Worm (Caenorhabditis elegans): ENCODE results near the gene F28C6.8.

Gene F28C6.8

ce11 chrII:8590684-8591083 lies 16.0 kb upstream of the F28C6.8 start, which contains the start of gene aptf-4:
TSS of gene aptf-4 (plus strand) at chrII:8590984.
- no peak for TF ChIP-seq ceh-6 (GFP tag; optimal IDR thresholded peaks at IDR 0.05)
- no peak for TF ChIP-seq sdc-2 (tag; optimal IDR thresholded peaks at IDR 0.05)
- no peak for TF ChIP-seq ama-1 (optimal IDR thresholded peaks at IDR 0.05)
- TF ChIP-seq ceh-2 (tag; optimal IDR thresholded peaks at IDR 0.05), result no peak
- TF ChIP-seq unc-55 (GFP tag; optimal IDR thresholded peaks at IDR 0.05), result no peak

DNA sequence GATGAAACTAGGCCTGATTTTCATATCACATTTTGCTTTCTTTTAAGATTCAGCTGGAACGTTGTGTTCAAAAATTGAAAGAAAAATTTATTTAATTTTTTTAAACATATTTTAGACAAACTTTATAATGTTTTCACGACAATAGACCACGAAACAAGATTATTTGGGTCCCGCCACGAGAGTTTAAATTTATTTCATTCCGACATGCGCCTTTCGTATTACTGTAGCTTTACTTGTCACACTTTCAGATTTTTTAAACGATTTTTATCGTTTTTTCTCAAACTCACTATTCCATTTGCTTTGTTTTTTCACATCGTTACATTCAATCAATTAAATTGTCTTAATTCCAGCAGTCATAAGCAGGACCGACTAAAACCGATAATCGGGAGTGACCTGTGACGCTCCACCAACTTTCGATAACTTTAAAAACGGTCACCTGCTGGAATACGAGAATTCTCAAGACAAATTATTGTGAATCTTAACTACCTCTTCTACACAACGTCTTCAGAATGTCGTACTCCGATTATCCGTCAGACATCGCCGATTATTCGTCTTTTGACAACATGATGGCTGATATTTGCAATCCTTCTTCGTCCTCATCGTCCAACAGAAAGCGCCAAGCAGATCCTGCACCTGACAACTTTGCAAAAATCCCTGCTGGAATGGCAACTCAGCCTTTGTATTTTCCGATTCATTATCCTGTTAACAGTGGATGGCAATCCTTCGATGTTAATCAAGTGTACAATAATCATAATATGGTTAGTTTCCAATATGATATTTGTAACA lies 12.6 kb upstream of the F28C6.8 start, which contains the start of gene aptf-3:
Gene aptf-3, plus strand, starts transcription at position 351 of the 786 bp plus-strand sequence.
- no peak for TF ChIP-seq tbx-7 (tag; optimal IDR thresholded peaks at IDR 0.05)
- TF ChIP-seq pqm-1 (tag; optimal IDR thresholded peaks at IDR 0.05), result no peak
- no peak for TF ChIP-seq ceh-24 (tag; optimal IDR thresholded peaks at IDR 0.05)
- no peak for TF ChIP-seq npax-4 (tag; optimal IDR thresholded peaks at IDR 0.05)
- TF ChIP-seq ceh-22 (tag; optimal IDR thresholded peaks at IDR 0.05), result no peak
- no peak for TF ChIP-seq fkh-10 (GFP tag; optimal IDR thresholded peaks at IDR 0.05)
- TF ChIP-seq F13H6.1 (tag; optimal IDR thresholded peaks at IDR 0.05), result no peak

- TF ChIP-seq nhr-11 (tag; optimal IDR thresholded peaks at IDR 0.05) (no peak), rnt-1 (tag; optimal IDR thresholded peaks at IDR 0.05) (no peak), dmd-4 (tag; optimal IDR thresholded peaks at IDR 0.05; ENCODE audit: borderline replicate concordance) (no peak), unc-42 (tag; optimal IDR thresholded peaks at IDR 0.05) (no peak), unc-86 (tag; optimal IDR thresholded peaks at IDR 0.05) (no peak), K02D7.2 (tag; optimal IDR thresholded peaks at IDR 0.05) (no peak), odd-2 (tag; optimal IDR thresholded peaks at IDR 0.05) (no peak), ceh-19 (GFP tag; optimal IDR thresholded peaks at IDR 0.05) (no peak), eyg-1 (tag; optimal IDR thresholded peaks at IDR 0.05) (no peak), ceh-2 (tag; optimal IDR thresholded peaks at IDR 0.05) (no peak), K09A11.1 (tag; optimal IDR thresholded peaks at IDR 0.05; ENCODE audit: insufficient read depth) (no peak)
Measured at ce11 chrII:8599214-8599613, 7.4 kb upstream of the F28C6.8 start, which contains the start of gene F28C6.5. TSS of gene F28C6.5 (plus strand) at chrII:8599514.

DNA sequence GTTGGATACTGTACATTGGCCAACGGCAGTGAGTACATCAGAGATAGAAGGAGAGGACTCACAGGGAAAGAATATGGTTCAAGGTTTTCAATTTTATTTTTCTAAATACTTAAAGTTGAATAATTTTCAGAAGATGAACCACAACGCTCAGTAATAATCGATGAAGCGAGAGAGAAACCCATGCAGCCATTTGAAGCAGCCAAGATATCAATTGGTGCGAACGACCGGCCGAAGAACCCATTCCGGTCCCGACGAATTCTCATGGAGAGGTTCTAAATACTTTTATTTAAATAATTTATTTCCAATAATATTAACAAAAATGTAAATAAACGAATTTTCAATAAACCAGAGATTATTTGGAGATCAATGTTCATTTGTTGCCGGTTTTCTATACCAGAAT lies 6.5 kb upstream of the F28C6.8 start, which contains the start of gene pigg-1:
Gene pigg-1, minus strand, starts transcription at position 101 of the 400 bp plus-strand sequence.
- TF ChIP-seq dmd-4 (tag; optimal IDR thresholded peaks at IDR 0.05; ENCODE audit: borderline replicate concordance), result no peak
- TF ChIP-seq ceh-2 (tag; optimal IDR thresholded peaks at IDR 0.05), result no peak
- TF ChIP-seq tbx-2 (tag; optimal IDR thresholded peaks at IDR 0.05), result no peak
- no peak for TF ChIP-seq sdc-2 (tag; optimal IDR thresholded peaks at IDR 0.05)
- TF ChIP-seq F13H6.1 (tag; optimal IDR thresholded peaks at IDR 0.05), result no peak
- no peak for TF ChIP-seq pag-3 (tag; optimal IDR thresholded peaks at IDR 0.05; ENCODE audit: borderline replicate concordance)
- TF ChIP-seq hlh-6 (tag; optimal IDR thresholded peaks at IDR 0.05), result no peak
- TF ChIP-seq gmeb-2 (tag; optimal IDR thresholded peaks at IDR 0.05), result no peak
- TF ChIP-seq ceh-6 (GFP tag; optimal IDR thresholded peaks at IDR 0.05), result no peak
- no peak for TF ChIP-seq elt-4 (tag; optimal IDR thresholded peaks at IDR 0.05)
- TF ChIP-seq sox-2 (GFP tag; IDR thresholded peaks at IDR 0.05), result no peak

- TF ChIP-seq ceh-9 (tag; optimal IDR thresholded peaks at IDR 0.05), result no peak
- TF ChIP-seq T23F11.4 (GFP tag; optimal IDR thresholded peaks at IDR 0.05), result no peak
- no peak for TF ChIP-seq pat-9 (tag; optimal IDR thresholded peaks at IDR 0.05)
- peak; percentile 40 for TF ChIP-seq unc-42 (tag; optimal IDR thresholded peaks at IDR 0.05)
- no peak for TF ChIP-seq sdc-2 (tag; optimal IDR thresholded peaks at IDR 0.05)
- TF ChIP-seq lin-11 (tag; optimal IDR thresholded peaks at IDR 0.05), result no peak
- no peak for TF ChIP-seq ceh-14 (tag; optimal IDR thresholded peaks at IDR 0.05)
- no peak for TF ChIP-seq ama-1 (optimal IDR thresholded peaks at IDR 0.05)
- no peak for TF ChIP-seq mec-3 (tag; optimal IDR thresholded peaks at IDR 0.05; ENCODE audit: borderline replicate concordance)
- TF ChIP-seq sox-4 (tag; optimal IDR thresholded peaks at IDR 0.05), result no peak
- TF ChIP-seq syd-9 (tag; optimal IDR thresholded peaks at IDR 0.05), result no peak
- no peak for TF ChIP-seq hlh-8 (tag; optimal IDR thresholded peaks at IDR 0.05)
- peak; percentile 36 for TF ChIP-seq nfya-1 (tag; optimal IDR thresholded peaks at IDR 0.05)
- TF ChIP-seq ceh-31 (tag; optimal IDR thresholded peaks at IDR 0.05), result peak; percentile 9
- TF ChIP-seq ceh-45 (GFP tag; IDR thresholded peaks at IDR 0.05), result no peak
- no peak for TF ChIP-seq pros-1 (tag; optimal IDR thresholded peaks at IDR 0.05)
- TF ChIP-seq ceh-22 (tag; optimal IDR thresholded peaks at IDR 0.05), result no peak
Measured at ce11 chrII:8602337-8602944, 4.2 kb upstream of the F28C6.8 start, which contains the start of the genes cpf-1 and rpl-26. TSS of gene cpf-1 (minus strand) at chrII:8602440. TSS of gene rpl-26 (plus strand) at chrII:8602785.

Measured in whole organism, late embryonic.